Worm (Caenorhabditis elegans) whole organism, young adult: ENCODE results near the gene rpb-2.
A peak's percentile ranks its signal among the peaks of the same experiment; 100 is the strongest.

Experiments used
- B0019.2 ChIP-seq: fragments of 200-800 bp; sonication (Bioruptor generic); conservative IDR thresholded peaks from 2 replicates; pipeline ENCODE4 v1.3.6; 2022; ENCODE audit warnings: missing genetic modification reagents, missing genetic modification characterization, missing compliant biosample characterization
- B0261.1 ChIP-seq: sonication (generic microtip); optimal IDR thresholded peaks from 2 replicates; lab custom pipeline; 2016; ENCODE audit warnings: mild to moderate bottlenecking, missing genetic modification characterization, moderate library complexity, missing compliant biosample characterization
- B0336.3 ChIP-seq: fragments of 200-800 bp; sonication (Bioruptor generic); IDR thresholded peaks from 2 replicates; pipeline ENCODE4 v1.3.6; 2022; ENCODE audit warnings: missing genetic modification characterization, missing compliant biosample characterization
- C06A6.2 ChIP-seq: fragments of 200-800 bp; sonication (Bioruptor generic); conservative IDR thresholded peaks from 2 replicates; pipeline ENCODE4 v1.3.6; 2022; ENCODE audit warnings: missing genetic modification characterization, missing compliant biosample characterization
- D2030.7 ChIP-seq: fragments of 200-800 bp; sonication (Bioruptor generic); IDR thresholded peaks from 2 replicates; pipeline ENCODE4 v1.3.6; 2022; ENCODE audit warnings: missing genetic modification reagents, missing genetic modification characterization, missing compliant biosample characterization
- F23B12.7 ChIP-seq: sonication (generic microtip); optimal IDR thresholded peaks from 2 replicates; lab custom pipeline; 2017; ENCODE audit warnings: missing genetic modification characterization, mild to moderate bottlenecking, missing compliant biosample characterization, antibody characterized with exemption, moderate library complexity; ENCODE audit not compliant: insufficient read depth
- F33H1.4 ChIP-seq: fragments of 200-800 bp; sonication (Bioruptor generic); IDR thresholded peaks from 2 replicates; pipeline ENCODE4 v1.3.6; 2022; ENCODE audit warnings: missing genetic modification reagents, missing genetic modification characterization, missing compliant biosample characterization
- F52B5.7 ChIP-seq: sonication (generic microtip); optimal IDR thresholded peaks from 2 replicates; lab custom pipeline; 2016; ENCODE audit warnings: mild to moderate bottlenecking, missing genetic modification characterization, missing compliant biosample characterization
- F57A8.1 ChIP-seq: fragments of 200-800 bp; sonication (Bioruptor generic); optimal IDR thresholded peaks from 2 replicates; lab custom pipeline; 2018; ENCODE audit warnings: mild to moderate bottlenecking, missing genetic modification characterization, moderate library complexity, missing compliant biosample characterization
- K12H6.12 ChIP-seq: fragments of 200-800 bp; sonication (Bioruptor generic); optimal IDR thresholded peaks from 2 replicates; lab custom pipeline; 2018; ENCODE audit warnings: mild to moderate bottlenecking, missing genetic modification characterization, missing compliant biosample characterization
- akir-1 ChIP-seq: fragments of 200-800 bp; sonication (Bioruptor generic); optimal IDR thresholded peaks from 2 replicates; lab custom pipeline; 2018; ENCODE audit warnings: mild to moderate bottlenecking, missing genetic modification characterization, moderate library complexity, missing compliant biosample characterization
- atf-7 ChIP-seq: sonication (generic microtip); optimal IDR thresholded peaks from 2 replicates; lab custom pipeline; 2017; ENCODE audit warnings: mild to moderate bottlenecking, missing genetic modification characterization, missing compliant biosample characterization
- athp-1 ChIP-seq: sonication (generic microtip); optimal IDR thresholded peaks from 2 replicates; lab custom pipeline; 2017; ENCODE audit warnings: mild to moderate bottlenecking, missing genetic modification characterization, missing compliant biosample characterization
- attf-3 ChIP-seq: fragments of 200-800 bp; sonication (Bioruptor generic); conservative IDR thresholded peaks from 2 replicates; pipeline ENCODE4 v1.3.6; 2022; ENCODE audit warnings: missing genetic modification reagents, missing genetic modification characterization, missing compliant biosample characterization
- bed-1 ChIP-seq: fragments of 200-800 bp; sonication (Bioruptor generic); IDR thresholded peaks from 2 replicates; pipeline ENCODE4 v1.3.6; 2022; ENCODE audit warnings: missing genetic modification reagents, missing genetic modification characterization, missing compliant biosample characterization
- bed-2 ChIP-seq: fragments of 200-800 bp; sonication (Bioruptor generic); IDR thresholded peaks from 2 replicates; pipeline ENCODE4 v1.3.6; 2022; ENCODE audit warnings: missing genetic modification reagents, missing genetic modification characterization, missing compliant biosample characterization
- cebp-1 ChIP-seq, 2 experiments: fragments of 200-800 bp in 1 of 2; sonication (Bioruptor generic) in 1 of 2; sonication (generic microtip) in 1 of 2; IDR thresholded peaks in 1 of 2; optimal IDR thresholded peaks in 1 of 2; 2 replicates each; pipeline versions ENCODE4 v1.3.6 to Lab custom; 2017 to 2022; ENCODE audit warnings: missing compliant biosample characterization in 2 of 2, missing genetic modification characterization in 2 of 2, mild to moderate bottlenecking in 1 of 2, missing genetic modification reagents in 1 of 2, moderate library complexity in 1 of 2
- ceh-40 ChIP-seq: fragments of 200-800 bp; sonication (Bioruptor generic); IDR thresholded peaks from 2 replicates; pipeline ENCODE4 v1.3.6; 2022; ENCODE audit warnings: missing genetic modification characterization, missing compliant biosample characterization
- dpff-1 ChIP-seq: sonication (generic microtip); optimal IDR thresholded peaks from 2 replicates; lab custom pipeline; 2017; ENCODE audit warnings: mild to moderate bottlenecking, missing genetic modification characterization, missing compliant biosample characterization
- efl-1 ChIP-seq: fragments of 150-350 bp; optimal IDR thresholded peaks from 2 replicates; lab custom pipeline; 2014; ENCODE audit warnings: missing biosample characterization, missing genetic modification reagents, missing genetic modification characterization
- ekl-4 ChIP-seq: fragments of 200-800 bp; sonication (Bioruptor generic); IDR thresholded peaks from 2 replicates; pipeline ENCODE4 v1.3.6; 2022; ENCODE audit warnings: missing genetic modification reagents, missing genetic modification characterization, missing compliant biosample characterization
- ets-4 ChIP-seq: fragments of 200-800 bp; sonication (Bioruptor generic); optimal IDR thresholded peaks from 2 replicates; lab custom pipeline; 2018; ENCODE audit warnings: mild to moderate bottlenecking, missing genetic modification characterization, missing compliant biosample characterization
- him-1 ChIP-seq: sonication (generic microtip); optimal IDR thresholded peaks from 2 replicates; lab custom pipeline; 2016; ENCODE audit warnings: missing genotype, missing genetic modification reagents, missing genetic modification characterization, missing compliant biosample characterization
- hmg-1.2 ChIP-seq: fragments of 200-800 bp; sonication (Bioruptor generic); IDR thresholded peaks from 2 replicates; pipeline ENCODE4 v1.3.6; 2022; ENCODE audit warnings: missing genetic modification reagents, missing genetic modification characterization, missing compliant biosample characterization
- hmg-20 ChIP-seq: fragments of 200-800 bp; sonication (Bioruptor generic); IDR thresholded peaks from 2 replicates; pipeline ENCODE4 v1.3.6; 2022; ENCODE audit warnings: missing genetic modification reagents, missing genetic modification characterization, missing compliant biosample characterization
- let-526 ChIP-seq: fragments of 200-800 bp; sonication (Bioruptor generic); IDR thresholded peaks from 2 replicates; pipeline ENCODE4 v1.3.6; 2022; ENCODE audit warnings: missing genetic modification reagents, missing genetic modification characterization, missing compliant biosample characterization
- lin-26 ChIP-seq: fragments of 200-800 bp; sonication (Bioruptor generic); IDR thresholded peaks from 2 replicates; pipeline ENCODE4 v1.3.6; 2022; ENCODE audit warnings: missing genetic modification reagents, missing genetic modification characterization, missing compliant biosample characterization
- lin-54 ChIP-seq: fragments of 200-800 bp; sonication (Bioruptor generic); optimal IDR thresholded peaks from 2 replicates; lab custom pipeline; 2018; ENCODE audit warnings: mild to moderate bottlenecking, missing genetic modification characterization, missing compliant biosample characterization
- lsl-1 ChIP-seq: fragments of 200-800 bp; sonication (Bioruptor generic); optimal IDR thresholded peaks from 2 replicates; lab custom pipeline; 2018; ENCODE audit warnings: mild to moderate bottlenecking, missing genetic modification characterization, moderate library complexity, missing compliant biosample characterization
- madf-10 ChIP-seq: sonication (generic microtip); optimal IDR thresholded peaks from 2 replicates; lab custom pipeline; 2016; ENCODE audit warnings: mild to moderate bottlenecking, missing genetic modification characterization, missing compliant biosample characterization
- madf-8 ChIP-seq: fragments of 200-800 bp; sonication (Bioruptor generic); conservative IDR thresholded peaks from 2 replicates; pipeline ENCODE4 v1.3.6; 2022; ENCODE audit warnings: missing genetic modification reagents, missing genetic modification characterization, missing compliant biosample characterization
- mel-28 ChIP-seq: sonication (generic microtip); optimal IDR thresholded peaks from 2 replicates; lab custom pipeline; 2016; ENCODE audit warnings: borderline replicate concordance, mild to moderate bottlenecking, missing genetic modification characterization, missing compliant biosample characterization
- nhr-179 ChIP-seq: sonication (generic microtip); optimal IDR thresholded peaks from 2 replicates; lab custom pipeline; 2016; ENCODE audit warnings: mild to moderate bottlenecking, missing genetic modification characterization, missing compliant biosample characterization
- nhr-27 ChIP-seq: fragments of 200-800 bp; sonication (Bioruptor generic); optimal IDR thresholded peaks from 2 replicates; lab custom pipeline; 2018; ENCODE audit warnings: mild to moderate bottlenecking, missing genetic modification characterization, moderate library complexity, missing compliant biosample characterization
- pha-4 ChIP-seq: fragments of 150-350 bp; sonication (generic microtip); optimal IDR thresholded peaks from 2 replicates; lab custom pipeline; 2014; ENCODE audit warnings: missing biosample characterization, missing genetic modification reagents, missing genetic modification characterization
- rec-8 ChIP-seq, 2 experiments: sonication (generic microtip); optimal IDR thresholded peaks; 2 replicates each; lab custom pipeline; 2016; ENCODE audit warnings: mild to moderate bottlenecking in 2 of 2, missing genetic modification characterization in 2 of 2, missing genetic modification reagents in 2 of 2, missing genotype in 2 of 2, missing biosample characterization in 1 of 2, missing compliant biosample characterization in 1 of 2, moderate library complexity in 1 of 2
- sdz-38 ChIP-seq: sonication (generic microtip); optimal IDR thresholded peaks from 2 replicates; lab custom pipeline; 2016; ENCODE audit warnings: missing genotype, missing genetic modification characterization, missing compliant biosample characterization
- snpc-1.1 ChIP-seq: sonication (generic microtip); optimal IDR thresholded peaks from 2 replicates; lab custom pipeline; 2017; ENCODE audit warnings: missing genetic modification characterization, mild to moderate bottlenecking, missing compliant biosample characterization, antibody characterized with exemption, moderate library complexity, missing genotype, missing genetic modification reagents; ENCODE audit not compliant: insufficient read depth
- snpc-1.3 ChIP-seq: sonication (generic microtip); optimal IDR thresholded peaks from 2 replicates; lab custom pipeline; 2017; ENCODE audit warnings: missing genetic modification characterization, mild to moderate bottlenecking, missing compliant biosample characterization, antibody characterized with exemption, moderate library complexity, missing genotype, missing genetic modification reagents; ENCODE audit not compliant: insufficient read depth
- snpc-3.4 ChIP-seq: sonication (generic microtip); optimal IDR thresholded peaks from 2 replicates; lab custom pipeline; 2017; ENCODE audit warnings: missing genetic modification characterization, mild to moderate bottlenecking, missing compliant biosample characterization, antibody characterized with exemption, moderate library complexity, missing genotype, missing genetic modification reagents
- somi-1 ChIP-seq: fragments of 200-800 bp; sonication (Bioruptor generic); optimal IDR thresholded peaks from 2 replicates; lab custom pipeline; 2018; ENCODE audit warnings: mild to moderate bottlenecking, missing genetic modification characterization, missing compliant biosample characterization
- tbp1 ChIP-seq: fragments of 200-800 bp; sonication (Bioruptor generic); optimal IDR thresholded peaks from 2 replicates; lab custom pipeline; 2018; ENCODE audit warnings: mild to moderate bottlenecking, missing genetic modification characterization, missing compliant biosample characterization
- tlf-1 ChIP-seq: fragments of 200-800 bp; sonication (Bioruptor generic); optimal IDR thresholded peaks from 2 replicates; lab custom pipeline; 2018; ENCODE audit warnings: mild to moderate bottlenecking, missing genetic modification characterization, missing compliant biosample characterization
- zim-3 ChIP-seq: sonication (generic microtip); optimal IDR thresholded peaks from 2 replicates; lab custom pipeline; 2017; ENCODE audit warnings: mild to moderate bottlenecking, missing genetic modification characterization, moderate library complexity, missing compliant biosample characterization
- ztf-25 ChIP-seq: fragments of 200-800 bp; sonication (Bioruptor generic); IDR thresholded peaks from 2 replicates; pipeline ENCODE4 v1.3.6; 2022; ENCODE audit warnings: missing genetic modification reagents, missing genetic modification characterization, missing compliant biosample characterization
- ztf-3 ChIP-seq: fragments of 200-800 bp; sonication (Bioruptor generic); optimal IDR thresholded peaks from 2 replicates; lab custom pipeline; 2018; ENCODE audit warnings: mild to moderate bottlenecking, missing genetic modification characterization, missing compliant biosample characterization

rpb-2 gene

DNA sequence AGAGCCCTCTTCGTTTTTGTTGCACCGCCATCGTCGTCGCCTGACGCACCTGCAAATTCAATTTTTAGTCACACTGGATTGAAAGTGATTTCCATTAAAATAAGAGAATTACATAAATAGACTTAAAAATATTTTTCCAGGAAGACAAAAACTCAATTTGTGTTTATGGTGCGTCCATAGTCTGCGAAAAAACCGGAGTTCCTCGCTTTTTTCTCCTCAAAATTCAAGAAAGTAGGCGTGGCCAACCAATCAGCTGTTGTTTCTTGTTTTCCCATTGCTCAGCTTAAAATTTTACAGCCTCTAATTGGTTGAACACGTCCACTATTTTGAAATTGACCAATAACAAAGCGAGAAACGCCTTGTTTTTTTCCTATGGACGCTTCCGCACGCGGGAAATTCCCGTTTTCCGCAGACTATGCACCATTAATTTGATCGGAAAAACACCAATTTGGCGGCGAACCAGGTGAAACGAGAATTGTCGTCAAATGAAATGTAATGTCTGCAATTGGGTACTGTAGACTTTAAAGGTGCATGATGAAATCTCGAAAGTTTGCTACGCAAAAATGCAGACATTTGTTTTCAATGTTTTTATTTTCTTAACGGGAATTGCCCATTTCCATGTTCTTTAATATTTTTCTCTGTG lies 45.2 kb downstream of the rpb-2 start, which contains the start of gene C27F2.7 (continued):
- TF ChIP-seq dpff-1 (tag; lab: Kevin White, UChicago) (no peak), snpc-3.4 (tag; lab: Kevin White, UChicago) (no peak), bed-1 (GFP tag; lab: Robert Waterston, UW) (no peak), atf-7 (no peak), lin-26 (GFP tag; lab: Robert Waterston, UW) (no peak), hmg-20 (GFP tag; lab: Robert Waterston, UW) (no peak), ztf-3 (no peak), tlf-1 (GFP tag; lab: Kevin White, UChicago) (peak; percentile 60), snpc-1.3 (tag; lab: Kevin White, UChicago) (no peak), madf-10 (no peak), cebp-1 (GFP tag; IDR thresholded peaks at IDR 0.05; lab: Robert Waterston, UW) (no peak), cebp-1 (tag; optimal IDR thresholded peaks at IDR 0.05; lab: Kevin White, UChicago) (no peak), somi-1 (GFP tag; lab: Kevin White, UChicago) (no peak), mel-28 (no peak), him-1 (tag; lab: Kevin White, UChicago) (peak; percentile 28), F23B12.7 (tag; lab: Kevin White, UChicago) (no peak), B0019.2 (GFP tag; lab: Robert Waterston, UW) (peak; percentile 68; the same call in 1 of the 2 replicates), tbp1 (peak; percentile 41), F52B5.7 (tag; lab: Kevin White, UChicago) (no peak), ztf-25 (0 out of 2 replicates have a peak, but pooled peaks have one; percentile 38), attf-3 (no peak), hmg-1.2 (GFP tag; lab: Robert Waterston, UW) (peak; percentile 48), akir-1 (GFP tag; lab: Kevin White, UChicago) (no peak), snpc-1.1 (no peak), efl-1 (GFP tag; lab: Kevin White, UChicago) (peak; percentile 82), let-526 (GFP tag; lab: Robert Waterston, UW) (no peak), C06A6.2 (GFP tag; lab: Robert Waterston, UW) (no peak), D2030.7 (GFP tag; lab: Robert Waterston, UW) (peak; percentile 79), sdz-38 (tag; lab: Kevin White, UChicago) (no peak), lin-54 (GFP tag; lab: Kevin White, UChicago) (peak; percentile 75), bed-2 (GFP tag; lab: Robert Waterston, UW) (no peak), rec-8 (tag; optimal IDR thresholded peaks at IDR 0.05; lab: Kevin White, UChicago) (no peak), lsl-1 (GFP tag; lab: Kevin White, UChicago) (peak; percentile 94), ekl-4 (GFP tag; lab: Robert Waterston, UW) (peak; percentile 66), F33H1.4 (GFP tag; lab: Robert Waterston, UW) (peak; percentile 76), K12H6.12 (tag; lab: Kevin White, UChicago) (no peak), nhr-27 (tag; lab: Kevin White, UChicago) (no peak), madf-8 (peak; percentile 90), zim-3 (tag; lab: Kevin White, UChicago) (no peak), athp-1 (tag; lab: Kevin White, UChicago) (peak; percentile 67), pha-4 (tag; lab: Kevin White, UChicago) (no peak), ceh-40 (GFP tag; lab: Robert Waterston, UW) (no peak), nhr-179 (tag; lab: Kevin White, UChicago) (no peak), B0336.3 (GFP tag; lab: Robert Waterston, UW) (peak; percentile 79), B0261.1 (tag; lab: Kevin White, UChicago) (no peak), ets-4 (no peak), F57A8.1 (no peak)
